Fruit fly (Drosophila melanogaster): ENCODE results near the gene CG7394.
A peak's percentile ranks its signal among the peaks of the same experiment; 100 is the strongest.

Gene CG7394

dm6 chr3L:11528397-11528923 lies 33.3 kb upstream of the CG7394 start (continued):
- TF ChIP-seq Elba2 (GFP tag; optimal IDR thresholded peaks at IDR 0.05): no peak
- TF ChIP-seq CG4617 (GFP tag; optimal IDR thresholded peaks at IDR 0.05; ENCODE audit: borderline replicate concordance): no peak
- TF ChIP-seq fd64A (GFP tag; optimal IDR thresholded peaks at IDR 0.05): no peak
- TF ChIP-seq cwo (GFP tag; optimal IDR thresholded peaks at IDR 0.05): peak; percentile 83
- TF ChIP-seq crol (GFP tag; IDR thresholded peaks at IDR 0.05): no peak
- peak; percentile 1 for TF ChIP-seq CG12744 (GFP tag; optimal IDR thresholded peaks at IDR 0.05)
- no peak for TF ChIP-seq CG8765 (GFP tag; IDR thresholded peaks at IDR 0.05)
- TF ChIP-seq CG10267 (tag; optimal IDR thresholded peaks at IDR 0.05): no peak
- TF ChIP-seq ind (GFP tag; optimal IDR thresholded peaks at IDR 0.05): no peak
- TF ChIP-seq CG3281 (GFP tag; optimal IDR thresholded peaks at IDR 0.05): peak; percentile 30
- TF ChIP-seq CG2678 (tag; optimal IDR thresholded peaks at IDR 0.05): peak; percentile 65
- TF ChIP-seq CG7556 (GFP tag; optimal IDR thresholded peaks at IDR 0.05): peak; percentile 5
- TF ChIP-seq CG8281 (tag; optimal IDR thresholded peaks at IDR 0.05): no peak
- no peak for TF ChIP-seq dmrt99B (tag; optimal IDR thresholded peaks at IDR 0.05)
- no peak for TF ChIP-seq CG3726 (GFP tag; IDR thresholded peaks at IDR 0.05)
- no peak for TF ChIP-seq Mad (GFP tag; optimal IDR thresholded peaks at IDR 0.05)
- TF ChIP-seq CG17186 (GFP tag; optimal IDR thresholded peaks at IDR 0.05): no peak
- no peak for TF ChIP-seq ftz-f1 (GFP tag; optimal IDR thresholded peaks at IDR 0.05)
- no peak for TF ChIP-seq HLH3B (GFP tag; IDR thresholded peaks at IDR 0.05)
- no peak for TF ChIP-seq pzg (GFP tag; optimal IDR thresholded peaks at IDR 0.05)
- TF ChIP-seq HmgD (GFP tag; optimal IDR thresholded peaks at IDR 0.05): no peak
- no peak for TF ChIP-seq CG1603 (tag; optimal IDR thresholded peaks at IDR 0.05)
- TF ChIP-seq CG13624 (GFP tag; optimal IDR thresholded peaks at IDR 0.05): peak; percentile 15
- no peak for TF ChIP-seq CG10366 (GFP tag; IDR thresholded peaks at IDR 0.05)
- peak; percentile 82 for TF ChIP-seq sens (GFP tag)
- TF ChIP-seq CG31365 (tag; optimal IDR thresholded peaks at IDR 0.05): peak; percentile 6
- TF ChIP-seq Med (GFP tag): peak; percentile 32
- no peak for TF ChIP-seq CG7928 (GFP tag; optimal IDR thresholded peaks at IDR 0.05)
- TF ChIP-seq nom (GFP tag; optimal IDR thresholded peaks at IDR 0.05): no peak
- TF ChIP-seq ssp (GFP tag; IDR thresholded peaks at IDR 0.05): no peak
- TF ChIP-seq CG13894 (tag; optimal IDR thresholded peaks at IDR 0.05): peak; percentile 46
- TF ChIP-seq pan (optimal IDR thresholded peaks at IDR 0.05): no peak
- peak in 1 of 2 experiments; percentile 37 for TF ChIP-seq pan (GFP tag; optimal IDR thresholded peaks at IDR 0.05 in 1 of 2, IDR thresholded peaks at IDR 0.05 in 1 of 2)
- no peak for TF ChIP-seq trh (GFP tag; optimal IDR thresholded peaks at IDR 0.05)
- TF ChIP-seq shn (GFP tag; optimal IDR thresholded peaks at IDR 0.05): no peak
- TF ChIP-seq CG1792 (GFP tag; optimal IDR thresholded peaks at IDR 0.05): no peak
- TF ChIP-seq CG2202 (tag; optimal IDR thresholded peaks at IDR 0.05): no peak
- 0 out of 3 replicates have a peak, but pooled peaks have one; percentile 16 for TF ChIP-seq Dbx (GFP tag; IDR thresholded peaks at IDR 0.05)
- no peak for TF ChIP-seq cato (GFP tag; optimal IDR thresholded peaks at IDR 0.05; ENCODE audit: borderline replicate concordance)
- TF ChIP-seq CG5245 (GFP tag; optimal IDR thresholded peaks at IDR 0.05): no peak
- TF ChIP-seq CG11695 (GFP tag; IDR thresholded peaks at IDR 0.05): no peak
- peak; percentile 73 for TF ChIP-seq CG7987 (GFP tag; optimal IDR thresholded peaks at IDR 0.05)
- no peak for TF ChIP-seq sim (GFP tag; IDR thresholded peaks at IDR 0.05)
- no peak for TF ChIP-seq Lim3 (GFP tag; IDR thresholded peaks at IDR 0.05)
- TF ChIP-seq cg (GFP tag; optimal IDR thresholded peaks at IDR 0.05): no peak
- TF ChIP-seq wek (GFP tag; optimal IDR thresholded peaks at IDR 0.05): no peak
- no peak for TF ChIP-seq row (GFP tag; IDR thresholded peaks at IDR 0.05)
- TF ChIP-seq tgo (GFP tag; IDR thresholded peaks at IDR 0.05): no peak
- no peak for TF ChIP-seq ab (GFP tag; optimal IDR thresholded peaks at IDR 0.05)
- TF ChIP-seq bbx (GFP tag; IDR thresholded peaks at IDR 0.05; ENCODE audit: partially characterized antibody): no peak
- no peak for TF ChIP-seq klu (GFP tag; IDR thresholded peaks at IDR 0.05)
- no peak for TF ChIP-seq corto (GFP tag; optimal IDR thresholded peaks at IDR 0.05)

Measured in whole organism, embryonic.